Worm (Caenorhabditis elegans) whole organism, L4 larva: Measurements from ENCODE around the gene col-73.

Experiments used
- F26F4.8 ChIP-seq: fragments of 200-800 bp; sonication (Bioruptor generic); conservative IDR thresholded peaks from 2 replicates; pipeline ENCODE4 v1.3.6; 2022; ENCODE audit warnings: missing genetic modification characterization, missing compliant biosample characterization
- F44E2.7 ChIP-seq: fragments of 200-800 bp; sonication (Bioruptor generic); IDR thresholded peaks from 2 replicates; pipeline ENCODE4 v2.1.2; 2022; ENCODE audit warnings: missing genetic modification characterization, missing compliant biosample characterization
- Y48G9A.11 ChIP-seq: fragments of 200-800 bp; sonication (Bioruptor generic); IDR thresholded peaks from 2 replicates; pipeline ENCODE4 v1.3.6; 2022; ENCODE audit warnings: missing genetic modification reagents, missing genetic modification characterization, missing compliant biosample characterization
- Y75B8A.6 ChIP-seq: fragments of 200-800 bp; sonication (Bioruptor generic); IDR thresholded peaks from 2 replicates; pipeline ENCODE4 v1.3.6; 2022; ENCODE audit warnings: missing genetic modification reagents, missing genetic modification characterization, missing compliant biosample characterization
- ZK337.2 ChIP-seq: fragments of 200-800 bp; sonication (Bioruptor generic); IDR thresholded peaks from 2 replicates; pipeline ENCODE4 v1.3.6; 2022; ENCODE audit warnings: missing genetic modification reagents, missing genetic modification characterization, missing compliant biosample characterization
- aha-1 ChIP-seq: fragments of 150-350 bp; peaks from one replicate; lab custom pipeline; 2014; ENCODE audit warnings: missing biosample characterization, missing genetic modification characterization
- ceh-82 ChIP-seq: sonication (generic microtip); optimal IDR thresholded peaks from 2 replicates; lab custom pipeline; 2017; ENCODE audit warnings: missing biosample characterization, missing genetic modification characterization
- ces-1 ChIP-seq: fragments of 150-350 bp; sonication (generic microtip); optimal IDR thresholded peaks from 4 replicates; lab custom pipeline; 2014; ENCODE audit warnings: missing biosample characterization, missing genetic modification reagents, missing genetic modification characterization
- ctbp-1 ChIP-seq: fragments of 200-800 bp; sonication (Bioruptor generic); IDR thresholded peaks from 2 replicates; pipeline ENCODE4 v1.3.6; 2022; ENCODE audit warnings: missing genetic modification reagents, missing genetic modification characterization, missing compliant biosample characterization
- daf-16 ChIP-seq, 3 experiments: sonication (generic microtip); optimal IDR thresholded peaks; 2 replicates each; lab custom pipeline; 2016 to 2017; ENCODE audit warnings: missing genetic modification characterization in 3 of 3, missing genetic modification reagents in 3 of 3, mild to moderate bottlenecking in 2 of 3, missing compliant biosample characterization in 2 of 3, missing biosample characterization in 1 of 3, moderate library complexity in 1 of 3
- daf-19 ChIP-seq: fragments of 200-800 bp; sonication (Bioruptor generic); conservative IDR thresholded peaks from 2 replicates; pipeline ENCODE4 v1.3.6; 2022; ENCODE audit warnings: missing genetic modification characterization, missing compliant biosample characterization
- dmd-6 ChIP-seq: fragments of 200-800 bp; sonication (Bioruptor generic); IDR thresholded peaks from 2 replicates; pipeline ENCODE4 v1.3.6; 2022; ENCODE audit warnings: missing genetic modification reagents, missing genetic modification characterization, missing compliant biosample characterization
- duxl-1 ChIP-seq: sonication (generic microtip); optimal IDR thresholded peaks from 2 replicates; lab custom pipeline; 2016; ENCODE audit warnings: mild to moderate bottlenecking, missing genetic modification characterization, moderate library complexity, missing compliant biosample characterization; ENCODE audit not compliant: poor library complexity
- dve-1 ChIP-seq: sonication (generic microtip); optimal IDR thresholded peaks from 2 replicates; lab custom pipeline; 2017; ENCODE audit warnings: antibody characterized with exemption, mild to moderate bottlenecking, missing genetic modification characterization, missing compliant biosample characterization; ENCODE audit not compliant: insufficient read depth
- fkh-10 ChIP-seq: fragments of 150-350 bp; optimal IDR thresholded peaks from 2 replicates; lab custom pipeline; 2014; ENCODE audit warnings: missing biosample characterization, missing genetic modification reagents, missing genetic modification characterization
- hif-1 ChIP-seq, 2 experiments: sonication (generic microtip); optimal IDR thresholded peaks; 2 replicates each; lab custom pipeline; 2016 to 2017; ENCODE audit warnings: missing compliant biosample characterization in 2 of 2, missing genetic modification characterization in 2 of 2, missing genetic modification reagents in 2 of 2, missing genotype in 2 of 2, mild to moderate bottlenecking in 1 of 2
- hlh-11 ChIP-seq: fragments of 200-800 bp; sonication (Bioruptor generic); optimal IDR thresholded peaks from 2 replicates; lab custom pipeline; 2018; ENCODE audit warnings: mild to moderate bottlenecking, missing genetic modification characterization, missing compliant biosample characterization
- hlh-30 ChIP-seq: sonication (generic microtip); optimal IDR thresholded peaks from 2 replicates; lab custom pipeline; 2017; ENCODE audit warnings: antibody characterized with exemption, mild to moderate bottlenecking, missing genetic modification characterization, missing compliant biosample characterization; ENCODE audit not compliant: insufficient read depth
- hmg-1.1 ChIP-seq: fragments of 200-800 bp; sonication (Bioruptor generic); IDR thresholded peaks from 2 replicates; pipeline ENCODE4 v1.3.6; 2022; ENCODE audit warnings: missing genetic modification reagents, missing genetic modification characterization, missing compliant biosample characterization
- lin-1 ChIP-seq: fragments of 200-800 bp; sonication (Bioruptor generic); IDR thresholded peaks from 2 replicates; pipeline ENCODE4 v1.3.6; 2022; ENCODE audit warnings: missing genetic modification reagents, missing genetic modification characterization, missing compliant biosample characterization
- lin-29 ChIP-seq: fragments of 200-800 bp; sonication (Bioruptor generic); IDR thresholded peaks from 2 replicates; pipeline ENCODE4 v1.3.6; 2022; ENCODE audit warnings: missing genetic modification reagents, missing genetic modification characterization, missing compliant biosample characterization
- lsy-2 ChIP-seq, 2 experiments: fragments of 150-350 bp in 1 of 2; sonication (generic microtip) in 1 of 2; optimal IDR thresholded peaks; 2 replicates each; lab custom pipeline; 2014 to 2017; ENCODE audit warnings: missing biosample characterization in 2 of 2, missing genetic modification characterization in 2 of 2
- mes-2 ChIP-seq: sonication (generic microtip); optimal IDR thresholded peaks from 2 replicates; lab custom pipeline; 2016; ENCODE audit warnings: missing genotype, mild to moderate bottlenecking, missing genetic modification characterization, missing compliant biosample characterization; ENCODE audit not compliant: poor library complexity, severe bottlenecking
- mxl-2 ChIP-seq: fragments of 200-800 bp; sonication (Bioruptor generic); conservative IDR thresholded peaks from 2 replicates; pipeline ENCODE4 v1.3.6; 2022; ENCODE audit warnings: missing genetic modification reagents, missing genetic modification characterization, missing compliant biosample characterization
- mxl-3 ChIP-seq: fragments of 200-800 bp; sonication (Bioruptor generic); optimal IDR thresholded peaks from 2 replicates; lab custom pipeline; 2018; ENCODE audit warnings: mild to moderate bottlenecking, missing genetic modification characterization, missing compliant biosample characterization
- nhr-10 ChIP-seq: fragments of 150-350 bp; optimal IDR thresholded peaks from 2 replicates; lab custom pipeline; 2014; ENCODE audit warnings: missing biosample characterization, missing genetic modification characterization
- nhr-237 ChIP-seq: sonication (generic microtip); optimal IDR thresholded peaks from 2 replicates; lab custom pipeline; 2017; ENCODE audit warnings: missing biosample characterization, missing genetic modification characterization
- nhr-25 ChIP-seq: sonication (generic microtip); optimal IDR thresholded peaks from 2 replicates; lab custom pipeline; 2017; ENCODE audit warnings: missing genetic modification characterization, mild to moderate bottlenecking, missing compliant biosample characterization, antibody characterized with exemption, moderate library complexity, borderline replicate concordance; ENCODE audit not compliant: insufficient read depth
- nhr-28 ChIP-seq: fragments of 150-350 bp; optimal IDR thresholded peaks from 2 replicates; lab custom pipeline; 2014; ENCODE audit warnings: missing biosample characterization, missing genetic modification characterization
- nhr-6 ChIP-seq: fragments of 150-350 bp; optimal IDR thresholded peaks from 2 replicates; lab custom pipeline; 2014; ENCODE audit warnings: missing biosample characterization, missing genetic modification characterization
- nhr-76 ChIP-seq: fragments of 150-350 bp; optimal IDR thresholded peaks from 2 replicates; lab custom pipeline; 2014; ENCODE audit warnings: missing biosample characterization, missing genetic modification characterization
- pha-4 ChIP-seq, 2 experiments: fragments of 150-350 bp in 1 of 2; fragments of 200-800 bp in 1 of 2; sonication (Bioruptor generic) in 1 of 2; IDR thresholded peaks in 1 of 2; optimal IDR thresholded peaks in 1 of 2; 2 replicates each; pipeline versions ENCODE4 v1.3.6 to Lab custom; 2014 to 2022; ENCODE audit warnings: missing genetic modification characterization in 2 of 2, missing genetic modification reagents in 2 of 2, missing biosample characterization in 1 of 2, missing compliant biosample characterization in 1 of 2
- php-3 ChIP-seq: fragments of 200-800 bp; sonication (Bioruptor generic); IDR thresholded peaks from 2 replicates; pipeline ENCODE4 v1.3.6; 2022; ENCODE audit warnings: missing genetic modification reagents, missing genetic modification characterization, missing compliant biosample characterization
- pqm-1 ChIP-seq: sonication (generic microtip); optimal IDR thresholded peaks from 2 replicates; lab custom pipeline; 2017; ENCODE audit warnings: missing biosample characterization, missing genetic modification characterization
- rbr-2 ChIP-seq: sonication (generic microtip); optimal IDR thresholded peaks from 2 replicates; lab custom pipeline; 2016; ENCODE audit warnings: missing genotype, missing genetic modification characterization, missing compliant biosample characterization
- set-16 ChIP-seq: fragments of 200-800 bp; sonication (Bioruptor generic); IDR thresholded peaks from 2 replicates; pipeline ENCODE4 v1.3.6; 2022; ENCODE audit warnings: missing genetic modification reagents, missing genetic modification characterization, missing compliant biosample characterization
- snpc-1.2 ChIP-seq: fragments of 200-800 bp; sonication (Bioruptor generic); IDR thresholded peaks from 2 replicates; pipeline ENCODE4 v1.3.6; 2022; ENCODE audit warnings: missing genetic modification reagents, missing genetic modification characterization, missing compliant biosample characterization
- snpc-4 ChIP-seq: fragments of 150-350 bp; optimal IDR thresholded peaks from 2 replicates; lab custom pipeline; 2014; ENCODE audit warnings: missing biosample characterization, missing genetic modification characterization
- spr-1 ChIP-seq: sonication (generic microtip); optimal IDR thresholded peaks from 2 replicates; lab custom pipeline; 2016; ENCODE audit warnings: mild to moderate bottlenecking, missing genetic modification characterization, missing compliant biosample characterization
- spr-3 ChIP-seq: fragments of 200-800 bp; sonication (Bioruptor generic); optimal IDR thresholded peaks from 2 replicates; lab custom pipeline; 2018; ENCODE audit warnings: mild to moderate bottlenecking, missing genetic modification characterization, missing compliant biosample characterization
- unc-130 ChIP-seq: sonication (generic microtip); optimal IDR thresholded peaks from 2 replicates; lab custom pipeline; 2016; ENCODE audit warnings: missing genetic modification reagents, missing genetic modification characterization, missing compliant biosample characterization
- vab-7 ChIP-seq: fragments of 200-800 bp; sonication (Bioruptor generic); IDR thresholded peaks from 2 replicates; pipeline ENCODE4 v1.3.6; 2022; ENCODE audit warnings: missing genetic modification reagents, missing genetic modification characterization, missing compliant biosample characterization
- zag-1 ChIP-seq: fragments of 150-350 bp; optimal IDR thresholded peaks from 2 replicates; lab custom pipeline; 2014; ENCODE audit warnings: missing biosample characterization, missing genetic modification characterization
- ztf-11 ChIP-seq: fragments of 150-350 bp; optimal IDR thresholded peaks from 2 replicates; lab custom pipeline; 2014; ENCODE audit warnings: missing biosample characterization, missing genetic modification characterization

col-73 gene

DNA sequence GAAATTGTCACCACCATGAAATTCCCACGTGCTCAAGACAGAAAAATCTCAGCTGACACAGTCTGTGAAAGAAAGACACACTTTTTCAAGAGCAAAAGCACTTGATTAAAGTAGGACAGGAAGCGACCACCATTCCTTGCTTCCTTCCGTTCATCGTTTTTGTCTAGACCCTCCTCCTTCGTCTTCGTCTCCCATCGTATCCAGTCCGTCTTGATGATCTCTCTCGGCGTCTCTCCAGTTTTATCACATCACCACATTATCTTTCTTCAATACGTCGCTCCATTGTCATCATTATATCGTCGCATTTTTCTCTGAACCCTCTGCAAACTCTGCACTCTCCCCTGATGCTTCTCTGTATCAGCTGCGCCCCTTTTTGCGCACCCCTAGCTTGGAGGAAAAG is 35.2 kb upstream of the col-73 start (continued):
- no peak for TF ChIP-seq unc-130 (GFP tag; lab: Kevin White, UChicago)
- no peak for TF ChIP-seq F44E2.7 (GFP tag; lab: Robert Waterston, UW)
- TF ChIP-seq hlh-30 (tag; lab: Kevin White, UChicago) = peak; percentile 68
- TF ChIP-seq lin-1 = no peak
- TF ChIP-seq nhr-6 = no peak
- no peak for TF ChIP-seq nhr-76 (tag; lab: Kevin White, UChicago)
- no peak for TF ChIP-seq F26F4.8 (GFP tag; lab: Robert Waterston, UW)
- no peak for TF ChIP-seq snpc-4 (tag; lab: Kevin White, UChicago)
- peak; percentile 24 for TF ChIP-seq mxl-3 (GFP tag; lab: Kevin White, UChicago)
- no peak for TF ChIP-seq Y48G9A.11 (GFP tag; lab: Robert Waterston, UW)
- TF ChIP-seq ztf-11 (tag; lab: Kevin White, UChicago) = no peak
- no peak for TF ChIP-seq ces-1 (GFP tag; lab: Kevin White, UChicago)
- TF ChIP-seq rbr-2 (tag; lab: Kevin White, UChicago) = no peak
- TF ChIP-seq nhr-237 (tag; lab: Kevin White, UChicago) = no peak
- no peak for TF ChIP-seq spr-3
- TF ChIP-seq set-16 (GFP tag; lab: Robert Waterston, UW) = no peak
- no peak for TF ChIP-seq hif-1 (tag; optimal IDR thresholded peaks at IDR 0.05; lab: Kevin White, UChicago)
- TF ChIP-seq fkh-10 (GFP tag; lab: Kevin White, UChicago) = no peak
- no peak for TF ChIP-seq nhr-25 (tag; lab: Kevin White, UChicago)
- 0 out of 2 replicates have a peak, but pooled peaks have one; percentile 48 for TF ChIP-seq ctbp-1 (GFP tag; lab: Robert Waterston, UW)
- TF ChIP-seq ceh-82 (tag; lab: Kevin White, UChicago) = no peak
- no peak for TF ChIP-seq nhr-10 (tag; lab: Kevin White, UChicago)
- TF ChIP-seq duxl-1 (tag; lab: Kevin White, UChicago) = no peak
- TF ChIP-seq php-3 (GFP tag; lab: Robert Waterston, UW) = no peak
- no peak for TF ChIP-seq dve-1 (tag; lab: Kevin White, UChicago)
- TF ChIP-seq nhr-28 (tag; lab: Kevin White, UChicago) = peak; percentile 32
- peak; percentile 59 for TF ChIP-seq hlh-11
- no peak for TF ChIP-seq ZK337.2
- peak in 1 of 2 experiments; percentile 16 for TF ChIP-seq lsy-2 (tag; optimal IDR thresholded peaks at IDR 0.05; lab: Kevin White, UChicago)
- no peak for TF ChIP-seq pha-4 (GFP tag; IDR thresholded peaks at IDR 0.05; lab: Robert Waterston, UW)
- TF ChIP-seq pha-4 (tag; optimal IDR thresholded peaks at IDR 0.05; lab: Kevin White, UChicago) = no peak
- TF ChIP-seq zag-1 (tag; lab: Kevin White, UChicago) = no peak
- peak; percentile 37 for TF ChIP-seq aha-1 (tag; lab: Kevin White, UChicago)

DNA sequence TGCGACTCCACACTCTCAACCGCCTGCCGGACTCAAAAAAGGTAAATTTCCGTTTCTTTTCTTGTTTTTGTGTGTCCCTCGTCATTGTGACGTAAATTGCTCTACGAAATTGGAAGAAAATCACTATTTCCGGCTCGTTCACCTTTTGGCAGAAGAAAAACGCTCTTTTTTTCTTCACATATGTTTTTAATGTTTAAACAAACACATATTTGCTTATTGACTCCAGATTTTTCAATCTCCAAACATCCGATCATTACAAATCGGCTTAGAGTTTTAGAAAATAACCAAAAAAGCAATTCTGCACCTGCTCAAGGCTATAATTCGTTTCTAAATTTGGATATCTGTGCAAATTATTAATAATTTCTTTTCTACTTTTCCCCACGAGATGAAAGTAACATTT is 33.0 kb upstream of the col-73 start:
- no peak for TF ChIP-seq hmg-1.1 (GFP tag; lab: Robert Waterston, UW)
- TF ChIP-seq Y75B8A.6 (GFP tag; lab: Robert Waterston, UW) = 0 out of 2 replicates have a peak, but pooled peaks have one; percentile 13

- TF ChIP-seq unc-130 (GFP tag; lab: Kevin White, UChicago) (no peak), snpc-1.2 (GFP tag; lab: Robert Waterston, UW) (0 out of 2 replicates have a peak, but pooled peaks have one; percentile 36)
- TF ChIP-seq, all 104 proteins: peak for 1
Observed at ce11 chrII:4905331-4905730, 32.4 kb upstream of the col-73 start.

DNA sequence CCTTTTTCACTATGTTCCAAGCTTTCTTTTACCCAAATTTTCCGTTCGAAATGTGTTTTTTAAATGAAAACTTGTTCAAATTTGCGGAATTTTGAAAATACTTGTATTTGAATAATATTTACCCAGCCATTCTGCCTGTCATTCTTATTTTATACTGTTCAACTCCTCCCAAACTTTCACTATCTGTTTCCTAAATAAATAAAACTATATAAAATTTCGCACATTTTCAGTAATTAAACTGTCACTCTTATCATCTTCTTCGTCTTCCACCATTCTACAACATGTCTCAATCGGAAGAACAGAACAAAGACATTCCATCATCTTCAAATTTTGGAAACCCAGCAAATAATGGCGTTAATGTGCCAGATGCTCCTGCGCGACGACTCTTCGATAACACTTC is 31.8 kb upstream of the col-73 start, which contains the start of gene btbd-10:
Gene btbd-10 (plus strand): TSS at position 231 of the 400 bp plus-strand sequence.
- TF ChIP-seq nhr-28 (tag; lab: Kevin White, UChicago) = peak; percentile 38
- peak; percentile 81 for TF ChIP-seq php-3 (GFP tag; lab: Robert Waterston, UW)
- no peak for TF ChIP-seq vab-7
- TF ChIP-seq pqm-1 (tag; lab: Kevin White, UChicago) = peak; percentile 28
- no peak for TF ChIP-seq lin-29 (GFP tag; lab: Robert Waterston, UW)
- TF ChIP-seq lin-1 = 0 out of 2 replicates have a peak, but pooled peaks have one; percentile 14
- TF ChIP-seq lsy-2 (tag; optimal IDR thresholded peaks at IDR 0.05; lab: Kevin White, UChicago) = no peak
- TF ChIP-seq daf-19 (GFP tag; lab: Robert Waterston, UW) = no peak
- TF ChIP-seq mxl-2 (GFP tag; lab: Robert Waterston, UW) = no peak
- TF ChIP-seq spr-1 (tag; lab: Kevin White, UChicago) = no peak
- TF ChIP-seq hlh-11 = peak; percentile 5
- TF ChIP-seq dmd-6 (GFP tag; lab: Robert Waterston, UW) = peak; percentile 28; the same call in 1 of the 2 replicates
- peak; percentile 44 for TF ChIP-seq aha-1 (tag; lab: Kevin White, UChicago)
- no peak for TF ChIP-seq mes-2 (tag; lab: Kevin White, UChicago)
- TF ChIP-seq daf-16 (GFP tag; optimal IDR thresholded peaks at IDR 0.05; lab: Kevin White, UChicago) = no peak
- TF ChIP-seq daf-16 (tag; optimal IDR thresholded peaks at IDR 0.05; lab: Kevin White, UChicago) = peak; percentile 62
